Worm (Caenorhabditis elegans) whole organism, L1 larva: Measurements from ENCODE around the gene C02H6.3.
"Not testable (repeated sequence)": the region's sequence is repeated elsewhere in the genome, so short reads cannot be mapped to it uniquely, and the experiment has no call there.

Experiments used
- pax-3 ChIP-seq: fragments of 200-800 bp; sonication (Bioruptor generic); optimal IDR thresholded peaks from 2 replicates; lab custom pipeline; 2018; ENCODE audit warnings: mild to moderate bottlenecking, missing genetic modification characterization, moderate library complexity, missing compliant biosample characterization
- pqm-1 ChIP-seq: sonication (generic microtip); optimal IDR thresholded peaks from 3 replicates; lab custom pipeline; 2017; ENCODE audit warnings: missing biosample characterization, missing genetic modification characterization
- rnt-1 ChIP-seq: sonication (generic microtip); optimal IDR thresholded peaks from 2 replicates; lab custom pipeline; 2016; ENCODE audit warnings: mild to moderate bottlenecking, missing genetic modification characterization, moderate library complexity, missing compliant biosample characterization

The C02H6.3 gene

DNA sequence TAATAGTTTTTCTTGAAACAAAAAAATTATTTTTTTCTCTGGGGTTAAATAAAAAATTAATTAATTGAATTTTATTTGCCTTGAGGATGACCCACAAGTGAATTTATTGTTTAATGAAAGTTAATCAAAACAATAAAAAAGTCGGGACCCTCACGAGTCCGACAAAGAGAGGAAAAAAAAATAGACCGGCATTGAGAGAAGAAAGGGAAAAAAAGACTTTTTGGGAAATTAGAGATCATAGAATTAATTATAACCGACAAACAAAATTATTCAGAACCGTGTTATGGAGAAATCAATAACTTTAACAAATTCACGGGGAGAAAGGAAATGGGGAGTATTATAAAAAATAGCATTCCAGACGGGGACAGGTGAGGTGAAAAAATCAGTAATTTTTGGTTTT, 50.4 kb downstream of the C02H6.3 start, which contains the start of gene F10G2.7:
TSS of gene F10G2.7 (minus strand) at position 101 of the 400 bp plus-strand sequence.
- TF ChIP-seq rnt-1; pax-3 (tag; lab: Kevin White, UChicago); pqm-1 (tag; lab: Kevin White, UChicago): not testable (repeated sequence)
